Fruit fly (Drosophila melanogaster) whole organism, larva: Measurements from ENCODE around the gene CG34433.
A peak's percentile ranks its signal among the peaks of the same experiment; 100 is the strongest.

Experiments used
- noc ChIP-seq: fragments of 200-800 bp; sonication (Bioruptor generic); optimal IDR thresholded peaks from 3 replicates; lab custom pipeline; 2019; ENCODE audit warnings: missing biosample characterization, mild to moderate bottlenecking, missing genetic modification characterization, moderate library complexity

CG34433 gene

DNA sequence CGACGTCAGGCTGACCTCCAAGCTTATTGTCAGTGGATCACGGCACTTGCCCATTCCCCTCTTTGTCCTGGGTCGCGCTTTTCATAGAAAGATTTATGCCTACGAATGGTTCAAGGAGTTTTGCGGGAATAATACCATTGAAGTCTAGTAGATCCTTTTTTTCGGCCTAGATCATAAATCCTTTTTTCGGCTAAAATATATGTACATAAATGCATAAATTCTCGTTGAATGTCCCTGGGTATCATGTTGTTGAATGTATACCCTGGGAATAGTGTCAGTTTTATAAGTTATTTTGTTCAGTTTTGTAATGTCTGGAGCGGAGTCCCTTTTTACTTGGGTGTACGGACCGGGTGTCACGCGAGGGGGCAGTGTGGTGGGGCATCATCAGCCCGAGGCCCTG, at the start of gene CG34433:
Gene CG34433 (plus strand): TSS at position 301 of the 400 bp plus-strand sequence.
- no peak for TF ChIP-seq noc (tag; lab: Kevin White, UChicago)

DNA sequence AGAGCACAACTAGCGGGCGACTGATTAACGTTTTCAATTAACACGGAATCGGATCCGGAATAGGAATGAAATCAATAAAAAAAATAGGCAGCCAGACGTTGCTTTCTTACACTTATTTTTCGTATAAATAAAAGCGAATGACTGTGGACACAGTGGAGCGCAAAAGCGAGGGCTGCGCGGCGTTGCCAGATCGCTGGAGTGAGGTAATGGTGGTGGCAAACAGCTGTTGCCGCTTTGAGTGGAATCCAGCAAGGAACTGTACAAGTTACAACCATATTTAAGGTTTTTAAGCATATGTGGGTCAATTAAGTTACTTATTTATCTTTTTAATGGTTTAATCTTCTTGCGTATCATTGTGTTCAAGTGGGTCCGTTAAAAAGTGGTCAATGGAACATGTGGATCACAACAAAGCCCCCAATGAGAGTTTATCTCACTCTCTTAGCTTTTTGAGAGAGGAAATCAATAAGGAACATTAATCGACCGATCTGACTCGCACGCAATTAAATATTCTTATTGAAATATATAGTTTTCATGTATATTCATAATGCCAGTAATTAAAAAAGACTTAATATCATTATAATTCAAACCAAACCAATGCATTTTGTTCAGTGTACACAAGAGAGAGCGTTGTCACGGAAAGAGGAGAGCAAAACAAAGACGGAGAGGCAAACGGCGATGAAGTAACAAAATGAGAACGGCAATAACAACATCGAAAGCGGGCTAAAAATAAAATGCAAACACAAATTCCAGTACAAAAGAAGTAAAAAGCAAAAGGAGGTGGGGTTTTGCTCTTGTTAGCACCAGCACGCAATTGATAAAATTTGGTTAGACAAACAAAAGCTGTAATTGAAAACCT, 49.4 kb upstream of the CG34433 start:
- TF ChIP-seq noc (tag; lab: Kevin White, UChicago): peak; percentile 80

DNA sequence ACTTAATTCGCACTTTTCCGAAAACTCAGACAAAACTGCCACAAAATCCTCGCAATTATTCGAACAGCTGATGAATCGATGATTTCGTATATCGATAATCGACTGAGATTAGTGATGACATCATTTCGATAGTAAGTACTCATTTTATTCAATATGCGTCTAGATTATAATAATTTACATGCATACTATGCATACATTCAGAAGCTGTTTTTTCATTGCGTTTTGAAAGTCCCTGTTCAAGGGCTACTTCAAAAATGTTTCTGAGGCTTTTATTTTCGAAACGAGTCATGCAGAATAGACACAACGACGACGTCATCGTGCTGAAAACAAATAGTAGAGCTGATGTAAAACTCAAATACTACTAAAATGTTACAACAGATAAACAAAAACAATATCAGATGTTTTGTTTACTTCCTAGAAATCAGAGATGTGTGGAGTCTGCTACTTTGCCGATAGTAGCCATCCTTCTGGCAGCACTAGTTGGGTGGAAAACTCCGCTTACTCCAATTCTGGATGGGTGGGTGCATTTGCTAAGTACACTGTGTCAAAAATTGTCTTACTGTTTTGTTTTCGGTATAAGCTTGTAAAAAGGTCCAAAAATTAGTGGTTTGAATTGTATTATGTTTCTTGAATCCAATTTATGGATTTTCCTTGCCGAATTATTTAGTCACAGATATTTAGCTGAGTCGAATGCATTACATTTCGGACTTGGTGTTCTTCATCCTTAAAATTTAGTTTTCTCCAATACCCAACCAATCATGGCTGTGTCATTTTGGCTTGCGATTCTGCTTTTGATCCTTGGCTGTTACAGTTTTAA, 48.1 kb upstream of the CG34433 start, which contains the start of the genes CG2246 and CG31021:
Gene CG2246 (minus strand): TSS at position 50 of the 817 bp plus-strand sequence.
Gene CG31021 (plus strand): TSS at position 767 of the 817 bp plus-strand sequence.
- TF ChIP-seq noc (tag; lab: Kevin White, UChicago): no peak

DNA sequence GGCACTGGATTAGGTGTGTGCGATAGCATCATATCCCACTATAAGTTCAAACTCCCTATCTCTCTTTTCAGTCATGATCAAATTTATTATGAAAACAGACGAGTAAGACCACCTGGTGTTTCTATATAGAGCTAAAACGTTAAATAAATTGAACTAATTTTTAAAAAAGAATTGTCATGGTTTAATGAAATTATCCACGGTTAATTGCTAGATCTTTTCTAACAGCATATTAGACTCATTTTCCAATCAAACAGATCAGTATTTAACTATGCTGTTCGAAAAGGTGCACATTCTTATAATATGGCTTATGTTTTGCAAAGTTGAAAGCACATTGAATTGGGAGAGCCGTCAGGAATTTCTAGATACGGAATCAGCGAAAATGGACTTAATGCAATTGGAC, 45.9 kb upstream of the CG34433 start, which contains the start of gene PH4alphaNE3:
Gene PH4alphaNE3 (plus strand): TSS at position 301 of the 400 bp plus-strand sequence.
- TF ChIP-seq noc (tag; lab: Kevin White, UChicago): no peak

DNA sequence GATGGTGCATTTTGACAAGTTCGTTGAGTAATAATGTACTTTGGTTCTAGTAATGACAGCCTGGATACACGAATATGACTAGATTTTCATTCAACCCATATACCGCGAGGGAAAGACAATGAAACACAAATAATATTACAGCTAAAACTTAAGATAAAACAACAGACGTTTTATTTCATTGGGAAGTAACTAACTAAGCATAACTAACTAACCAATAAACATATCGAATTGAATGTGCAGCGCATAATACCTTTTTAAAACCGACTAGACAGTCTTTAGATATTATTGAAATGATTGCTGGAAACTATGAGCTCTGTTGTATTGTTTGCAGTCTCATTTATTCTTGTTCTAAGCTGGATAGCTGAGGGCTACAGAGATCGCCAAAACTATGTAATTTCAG, 43.9 kb upstream of the CG34433 start, which contains the start of gene CG31016:
Gene CG31016 (plus strand): TSS at position 301 of the 400 bp plus-strand sequence.
- TF ChIP-seq noc (tag; lab: Kevin White, UChicago): no peak

DNA sequence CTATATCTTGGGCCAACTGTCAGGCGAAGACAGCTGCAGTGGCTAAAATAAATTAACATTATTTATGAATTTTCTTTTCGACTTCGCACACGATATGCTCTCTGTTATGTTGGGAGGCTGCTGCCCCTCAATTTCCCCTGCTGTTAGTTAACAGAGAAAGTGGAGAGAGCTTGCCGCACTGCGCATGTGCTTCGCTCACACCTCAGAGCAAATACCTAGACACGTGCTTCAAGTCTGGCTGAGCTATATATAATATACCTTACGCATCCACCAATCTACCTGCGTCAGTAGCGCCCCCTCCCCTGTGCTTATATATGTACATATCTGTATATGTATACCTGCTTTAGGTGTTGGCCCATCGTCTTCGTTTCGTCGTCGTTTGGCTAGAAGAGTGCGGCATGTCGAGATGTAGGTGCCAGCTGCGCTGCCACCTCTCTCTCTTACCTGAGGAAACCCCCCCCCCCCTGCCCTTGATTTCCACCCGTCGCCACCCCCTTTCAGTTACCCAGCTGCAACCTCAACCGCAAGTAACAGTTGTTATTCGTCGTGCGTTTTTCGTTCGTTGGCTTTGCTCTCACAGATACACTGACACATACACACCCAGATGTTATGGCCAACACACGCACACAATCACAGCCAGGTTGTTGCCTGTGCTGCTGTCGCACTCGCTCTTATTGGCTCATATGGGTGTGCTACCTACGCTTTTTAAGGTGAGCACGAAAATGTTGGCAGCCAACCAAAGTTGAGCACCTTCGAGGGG, 33.5 kb upstream of the CG34433 start:
- no peak for TF ChIP-seq noc (tag; lab: Kevin White, UChicago)

DNA sequence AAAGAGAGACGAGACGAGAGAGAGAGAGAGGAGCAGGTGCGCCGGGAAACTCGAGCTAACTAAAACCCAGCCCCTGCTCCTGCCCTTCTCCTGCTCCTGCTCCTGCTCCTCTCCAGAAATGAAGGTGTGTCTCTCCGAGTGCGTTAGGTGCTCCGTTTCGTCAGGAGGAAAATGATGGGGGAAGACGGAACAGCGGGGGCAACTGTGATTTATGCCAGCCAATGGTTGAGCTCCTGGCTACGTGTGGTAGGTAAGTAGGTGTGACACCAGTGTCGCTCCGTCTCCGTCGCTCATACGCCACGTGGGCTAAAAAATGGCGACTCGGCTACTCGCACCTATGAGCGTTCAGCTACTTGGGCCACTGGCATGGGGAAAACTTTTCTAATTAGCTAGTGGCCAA, 32.3 kb upstream of the CG34433 start:
- no peak for TF ChIP-seq noc (tag; lab: Kevin White, UChicago)

DNA sequence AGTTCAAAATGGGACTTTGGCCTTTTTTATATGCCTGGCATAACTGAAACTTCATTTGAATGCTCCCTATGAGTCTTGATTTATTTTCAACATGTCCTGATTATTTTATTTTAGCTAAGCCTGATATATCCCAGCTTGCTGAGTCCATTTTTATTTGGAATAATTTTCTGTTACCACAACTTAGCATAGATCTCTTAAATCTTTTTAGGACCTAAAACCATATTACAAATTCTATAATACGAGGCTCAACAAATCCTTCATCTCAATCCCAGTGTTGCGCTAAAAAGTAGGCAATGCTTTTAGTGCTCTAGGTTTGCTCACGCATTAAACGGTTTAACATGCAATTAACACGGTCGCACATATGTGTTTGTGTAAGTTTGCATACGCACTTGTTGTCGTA, 28.0 kb upstream of the CG34433 start, which contains the start of gene CG44954:
Gene CG44954 (minus strand): TSS at position 101 of the 400 bp plus-strand sequence.
- no peak for TF ChIP-seq noc (tag; lab: Kevin White, UChicago)

DNA sequence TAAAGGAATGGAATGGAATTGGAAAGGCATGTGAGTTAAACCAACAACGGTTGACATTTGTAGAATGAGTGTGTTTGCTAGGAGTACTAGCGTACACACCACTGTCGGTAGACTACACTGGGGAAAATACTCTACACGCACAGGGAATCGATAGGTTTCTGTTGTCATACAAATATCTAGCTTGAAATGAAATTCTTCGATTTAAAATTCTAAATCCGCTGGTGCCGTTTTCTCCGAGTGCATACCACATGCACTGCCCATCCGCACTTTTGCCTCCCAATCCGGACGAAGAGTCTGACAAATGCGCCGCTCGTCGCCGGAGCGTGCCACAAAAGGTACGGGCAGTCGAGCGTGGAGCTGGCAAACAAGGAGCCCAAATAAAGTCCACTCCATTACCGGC, 20.8 kb upstream of the CG34433 start, which contains the start of gene CG2267:
Gene CG2267 (minus strand): TSS at position 101 of the 400 bp plus-strand sequence.
- no peak for TF ChIP-seq noc (tag; lab: Kevin White, UChicago)

DNA sequence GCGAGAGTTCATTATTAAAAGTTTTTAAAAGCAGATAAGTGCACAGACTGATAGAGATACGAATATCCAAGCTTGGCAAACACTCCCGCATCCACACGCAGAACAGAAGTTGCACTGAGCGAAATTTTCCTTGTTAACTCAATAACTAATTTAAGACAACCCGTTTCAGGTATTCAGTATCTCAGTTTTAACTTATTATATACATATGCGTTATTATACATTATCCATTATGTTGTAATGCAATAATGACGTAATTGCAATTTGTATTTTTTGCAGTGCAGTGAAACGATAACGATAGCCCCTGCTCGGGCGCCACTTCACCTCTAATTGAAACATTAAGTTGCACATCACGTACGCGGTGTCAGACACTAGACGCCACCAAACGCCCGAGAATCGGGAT, 6.5 kb upstream of the CG34433 start:
- TF ChIP-seq noc (tag; lab: Kevin White, UChicago): no peak

DNA sequence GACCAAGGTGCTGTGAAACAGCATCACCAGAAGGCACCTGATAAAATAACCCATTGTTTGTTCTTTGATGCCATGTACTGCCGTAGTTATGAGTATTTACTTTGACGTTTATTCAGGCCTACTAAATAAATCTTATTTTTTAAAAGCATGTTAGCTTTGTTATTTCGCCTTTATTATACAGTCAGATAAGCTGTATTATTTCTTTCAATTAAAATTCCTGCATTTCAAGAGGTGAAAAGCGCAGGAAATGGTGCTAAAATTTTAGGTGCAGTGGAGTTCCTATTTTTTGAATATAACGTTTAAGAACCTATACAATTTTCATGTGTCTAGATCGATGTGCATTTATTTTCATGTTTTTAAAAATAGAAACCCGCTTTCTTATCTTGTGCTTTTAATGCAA, 4.0 kb upstream of the CG34433 start, which contains the start of gene CG31013:
Gene CG31013 (minus strand): TSS at position 101 of the 400 bp plus-strand sequence.
- TF ChIP-seq noc (tag; lab: Kevin White, UChicago): no peak

DNA sequence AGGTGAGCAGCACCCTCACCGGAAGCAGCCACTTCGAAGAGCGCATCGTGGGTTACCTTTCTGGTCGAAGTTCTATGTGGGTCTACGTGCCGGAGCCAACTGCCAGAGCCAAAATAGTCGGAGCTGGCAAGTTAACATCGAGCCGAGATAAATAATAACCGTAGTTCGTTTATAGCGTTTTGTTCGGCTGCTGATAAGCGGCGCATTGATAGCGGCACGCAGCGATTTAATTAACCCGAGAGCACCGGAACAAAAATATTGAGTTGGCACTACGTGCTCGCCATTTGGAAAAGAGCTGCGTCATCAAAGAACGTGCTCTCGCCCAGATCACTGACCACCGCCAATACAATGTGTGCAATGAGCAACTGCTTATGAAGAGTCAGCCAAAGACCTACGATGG, 1.3 kb upstream of the CG34433 start, which contains the start of gene PH4alphaPV:
Gene PH4alphaPV (minus strand): TSS at position 101 of the 400 bp plus-strand sequence.
- TF ChIP-seq noc (tag; lab: Kevin White, UChicago): no peak

DNA sequence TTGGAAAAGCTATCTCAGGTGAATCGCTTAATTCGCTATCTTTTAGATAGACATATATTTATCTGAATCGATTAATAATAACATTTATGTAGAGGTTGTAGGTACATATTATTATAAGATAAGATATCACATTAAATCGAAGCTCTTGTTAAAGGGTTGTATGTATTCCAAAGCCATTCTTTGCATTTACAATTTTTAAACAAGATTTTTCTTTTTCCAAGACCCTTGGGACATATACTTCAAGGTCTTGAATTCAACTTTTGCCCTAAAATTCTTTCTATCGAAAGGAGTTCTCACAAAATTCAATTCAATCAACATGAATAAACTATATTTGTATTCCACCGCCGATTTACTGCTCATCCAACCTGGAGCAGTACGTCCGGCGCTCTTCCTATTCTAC, 910 bp upstream of the CG34433 start, which contains the start of gene CG34432:
Gene CG34432 (plus strand): TSS at position 301 of the 400 bp plus-strand sequence.
- TF ChIP-seq noc (tag; lab: Kevin White, UChicago): no peak

DNA sequence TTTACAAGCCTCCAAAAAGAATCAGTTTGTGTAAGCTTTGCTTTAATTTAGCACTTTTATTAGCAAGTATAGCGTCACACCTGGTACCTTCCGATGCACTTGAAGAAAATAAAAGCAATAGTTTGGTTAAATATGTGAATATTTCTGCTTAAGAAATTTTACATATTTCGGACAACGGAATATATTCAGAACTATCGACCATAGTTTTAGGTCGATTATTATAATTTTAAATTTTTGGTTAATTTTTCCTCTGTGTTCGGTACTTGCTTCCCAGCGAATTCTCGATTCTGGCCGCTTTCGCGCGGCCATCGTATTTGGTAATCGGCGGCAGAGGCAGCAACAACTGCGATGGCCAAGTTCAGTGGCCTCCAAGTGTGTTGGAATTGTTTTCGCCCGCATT, 39.9 kb downstream of the CG34433 start:
- TF ChIP-seq noc (tag; lab: Kevin White, UChicago): no peak

DNA sequence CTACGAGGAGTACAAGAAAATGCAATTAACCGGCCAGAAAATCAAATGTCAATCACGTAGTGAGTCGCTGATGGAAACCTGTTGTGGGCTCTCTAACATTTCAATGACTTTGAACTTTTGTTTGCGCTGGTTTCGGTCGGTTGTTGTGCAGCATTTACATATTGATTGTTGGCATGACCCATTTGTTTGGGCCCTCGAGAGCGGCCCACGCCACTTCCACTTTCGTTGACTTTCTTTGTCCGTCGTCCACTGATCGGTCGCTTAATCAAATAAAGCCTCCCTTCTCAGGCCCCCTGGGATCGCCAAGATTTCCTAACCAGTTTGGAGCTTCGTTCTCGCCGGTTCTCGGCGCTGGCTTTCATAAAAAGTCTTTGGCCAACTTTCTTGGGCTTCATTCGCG, 40.5 kb downstream of the CG34433 start, which contains the start of gene Spn100A:
Gene Spn100A (plus strand): TSS at position 392 of the 400 bp plus-strand sequence.
- TF ChIP-seq noc (tag; lab: Kevin White, UChicago): no peak
